Fruit fly (Drosophila melanogaster) whole organism, embryonic: ENCODE results near the gene Pcyt1.

Source experiments
- Atf-2 ChIP-seq: fragments of 200-800 bp; sonication (Bioruptor generic); optimal IDR thresholded peaks from 2 replicates; lab custom pipeline; 2016; ENCODE audit warnings: missing biosample characterization, missing genetic modification characterization
- CG10209 ChIP-seq: fragments of 200-800 bp; sonication (Bioruptor generic); optimal IDR thresholded peaks from 3 replicates; lab custom pipeline; 2017; ENCODE audit warnings: missing biosample characterization, mild to moderate bottlenecking, missing genetic modification characterization, missing genetic modification reagents
- CG10267 ChIP-seq: fragments of 200-800 bp; sonication (Bioruptor generic); optimal IDR thresholded peaks from 2 replicates; lab custom pipeline; 2018; ENCODE audit warnings: missing biosample characterization, mild to moderate bottlenecking, missing genetic modification characterization, moderate library complexity
- CG10366 ChIP-seq: fragments of 200-800 bp; sonication (Bioruptor generic); IDR thresholded peaks from 2 replicates; pipeline ENCODE4 v1.3.6; 2022; ENCODE audit warnings: missing biosample characterization, missing genetic modification characterization
- CG10431 ChIP-seq: fragments of 200-800 bp; sonication (Bioruptor generic); optimal IDR thresholded peaks from 3 replicates; lab custom pipeline; 2018; ENCODE audit warnings: missing biosample characterization, mild to moderate bottlenecking, missing genetic modification characterization
- CG10462 ChIP-seq: fragments of 200-800 bp; sonication (Bioruptor generic); optimal IDR thresholded peaks from 2 replicates; lab custom pipeline; 2016; ENCODE audit warnings: missing biosample characterization, missing genetic modification characterization
- CG10654 ChIP-seq: fragments of 200-800 bp; sonication (Bioruptor generic); optimal IDR thresholded peaks from 2 replicates; lab custom pipeline; 2016; ENCODE audit warnings: missing biosample characterization, missing genetic modification characterization
- CG10979 ChIP-seq: fragments of 200-800 bp; sonication (Bioruptor generic); optimal IDR thresholded peaks from 2 replicates; lab custom pipeline; 2018; ENCODE audit warnings: missing biosample characterization, mild to moderate bottlenecking, missing genetic modification characterization, moderate library complexity
- CG12155 ChIP-seq: fragments of 200-800 bp; sonication (Bioruptor generic); optimal IDR thresholded peaks from 3 replicates; lab custom pipeline; 2016; ENCODE audit warnings: missing biosample characterization, missing genetic modification characterization
- CG13624 ChIP-seq: fragments of 200-800 bp; sonication (Bioruptor generic); optimal IDR thresholded peaks from 2 replicates; lab custom pipeline; 2016; ENCODE audit warnings: missing biosample characterization, missing genetic modification characterization
- CG15696 ChIP-seq: fragments of 200-800 bp; sonication (Bioruptor generic); optimal IDR thresholded peaks from 2 replicates; lab custom pipeline; 2019; ENCODE audit warnings: missing biosample characterization, mild to moderate bottlenecking, missing genetic modification characterization, moderate library complexity
- CG16815 ChIP-seq: fragments of 200-800 bp; sonication (Bioruptor generic); optimal IDR thresholded peaks from 3 replicates; lab custom pipeline; 2017; ENCODE audit warnings: missing biosample characterization, mild to moderate bottlenecking, missing genetic modification characterization
- CG17359 ChIP-seq: fragments of 200-800 bp; sonication (Bioruptor generic); optimal IDR thresholded peaks from 3 replicates; lab custom pipeline; 2018; ENCODE audit warnings: missing biosample characterization, mild to moderate bottlenecking, missing genetic modification characterization, moderate library complexity
- CG17612 ChIP-seq: fragments of 200-800 bp; sonication (Bioruptor generic); IDR thresholded peaks from 2 replicates; pipeline ENCODE4 v1.3.6; 2022; ENCODE audit warnings: missing biosample characterization, missing genetic modification characterization
- CG31224 ChIP-seq: fragments of 200-800 bp; sonication (Bioruptor generic); IDR thresholded peaks from 2 replicates; pipeline ENCODE4 v1.3.6; 2022; ENCODE audit warnings: missing biosample characterization, missing genetic modification characterization
- CG31365 ChIP-seq: fragments of 200-800 bp; sonication (Bioruptor generic); optimal IDR thresholded peaks from 2 replicates; lab custom pipeline; 2018; ENCODE audit warnings: missing biosample characterization, mild to moderate bottlenecking, missing genetic modification characterization
- CG32772 ChIP-seq: fragments of 200-800 bp; sonication (Bioruptor generic); IDR thresholded peaks from 2 replicates; pipeline ENCODE4 v1.3.6; 2022; ENCODE audit warnings: missing biosample characterization, missing genetic modification characterization
- CG42726 ChIP-seq: fragments of 200-800 bp; sonication (Bioruptor generic); IDR thresholded peaks from 2 replicates; pipeline ENCODE4 v1.3.6; 2022; ENCODE audit warnings: missing biosample characterization, missing genetic modification characterization; ENCODE audit not compliant: partially characterized antibody
- CG4617 ChIP-seq: fragments of 200-800 bp; sonication (Bioruptor generic); optimal IDR thresholded peaks from 3 replicates; lab custom pipeline; 2016; ENCODE audit warnings: missing biosample characterization, missing genetic modification characterization, borderline replicate concordance
- CG5180 ChIP-seq: fragments of 200-800 bp; sonication (Bioruptor generic); optimal IDR thresholded peaks from 3 replicates; lab custom pipeline; 2017; ENCODE audit warnings: missing biosample characterization, missing genetic modification characterization, mild to moderate bottlenecking, moderate library complexity, missing genetic modification reagents
- CG7987 ChIP-seq: fragments of 200-800 bp; sonication (Bioruptor generic); optimal IDR thresholded peaks from 2 replicates; lab custom pipeline; 2018; ENCODE audit warnings: missing biosample characterization, mild to moderate bottlenecking, missing genetic modification characterization, moderate library complexity
- CG8359 ChIP-seq: fragments of 200-800 bp; sonication (Bioruptor generic); optimal IDR thresholded peaks from 2 replicates; lab custom pipeline; 2017; ENCODE audit warnings: missing biosample characterization, mild to moderate bottlenecking, missing genetic modification characterization, borderline replicate concordance
- CG9215 ChIP-seq: fragments of 200-800 bp; sonication (Bioruptor generic); IDR thresholded peaks from 2 replicates; pipeline ENCODE4 v1.3.6; 2022; ENCODE audit warnings: missing biosample characterization, missing genetic modification characterization
- Dip2 ChIP-seq: fragments of 200-800 bp; sonication (Bioruptor generic); IDR thresholded peaks from 2 replicates; pipeline ENCODE4 v1.3.6; 2022; ENCODE audit warnings: missing biosample characterization, missing genetic modification characterization
- Dp ChIP-seq: fragments of 200-800 bp; sonication (Bioruptor generic); optimal IDR thresholded peaks from 2 replicates; lab custom pipeline; 2018; ENCODE audit warnings: missing biosample characterization, mild to moderate bottlenecking, missing genetic modification characterization, moderate library complexity
- Drgx ChIP-seq: fragments of 200-800 bp; sonication (Bioruptor generic); IDR thresholded peaks from 2 replicates; pipeline ENCODE4 v1.3.6; 2022; ENCODE audit warnings: missing biosample characterization, missing genetic modification characterization
- Hey ChIP-seq: fragments of 200-800 bp; sonication (Bioruptor generic); optimal IDR thresholded peaks from 3 replicates; lab custom pipeline; 2018; ENCODE audit warnings: missing biosample characterization, mild to moderate bottlenecking, missing genetic modification characterization
- Hsf ChIP-seq: fragments of 200-800 bp; sonication (Bioruptor generic); optimal IDR thresholded peaks from 3 replicates; lab custom pipeline; 2016; ENCODE audit warnings: missing biosample characterization, missing genetic modification characterization
- Nf-YC ChIP-seq: fragments of 200-800 bp; optimal IDR thresholded peaks from 3 replicates; lab custom pipeline; 2019; ENCODE audit warnings: missing biosample characterization, mild to moderate bottlenecking, missing genetic modification characterization, moderate library complexity
- Rfx ChIP-seq: fragments of 200-800 bp; sonication (Bioruptor generic); IDR thresholded peaks from 2 replicates; pipeline ENCODE4 v1.3.6; 2022; ENCODE audit warnings: missing biosample characterization, missing genetic modification characterization
- Stat92E ChIP-seq, 3 experiments: fragments of >200 bp in 2 of 3; fragments of 200-800 bp in 1 of 3; sonication (Bioruptor generic) in 1 of 3; optimal IDR thresholded peaks; 2 replicates each; lab custom pipeline; 2017 to 2019; ENCODE audit warnings: missing biosample characterization in 3 of 3, missing genetic modification characterization in 3 of 3, mild to moderate bottlenecking in 1 of 3, moderate library complexity in 1 of 3
- ara ChIP-seq: fragments of 200-800 bp; sonication (Bioruptor generic); IDR thresholded peaks from 2 replicates; pipeline ENCODE4 v1.3.6; 2022; ENCODE audit warnings: missing biosample characterization, missing genetic modification characterization
- ato ChIP-seq: fragments of 200-800 bp; sonication (Bioruptor generic); IDR thresholded peaks from 2 replicates; pipeline ENCODE4 v1.3.6; 2022; ENCODE audit warnings: missing biosample characterization, missing genetic modification characterization; ENCODE audit not compliant: partially characterized antibody
- bab2 ChIP-seq: fragments of 200-800 bp; sonication (Bioruptor generic); optimal IDR thresholded peaks from 2 replicates; lab custom pipeline; 2016; ENCODE audit warnings: missing biosample characterization, missing genetic modification characterization
- br ChIP-seq: fragments of >200 bp; optimal IDR thresholded peaks from 2 replicates; lab custom pipeline; 2017
- cato ChIP-seq: fragments of 200-800 bp; sonication (Bioruptor generic); optimal IDR thresholded peaks from 2 replicates; lab custom pipeline; 2016; ENCODE audit warnings: missing biosample characterization, missing genetic modification characterization, borderline replicate concordance
- chn ChIP-seq: fragments of 200-800 bp; sonication (Bioruptor generic); optimal IDR thresholded peaks from 2 replicates; lab custom pipeline; 2016; ENCODE audit warnings: missing biosample characterization, missing genetic modification characterization
- dati ChIP-seq: fragments of 200-800 bp; sonication (Bioruptor generic); IDR thresholded peaks from 2 replicates; pipeline ENCODE4 v1.3.6; 2022; ENCODE audit warnings: missing biosample characterization, missing genetic modification characterization
- exex ChIP-seq: fragments of 200-800 bp; sonication (Bioruptor generic); optimal IDR thresholded peaks from 4 replicates; lab custom pipeline; 2018; ENCODE audit warnings: missing biosample characterization, mild to moderate bottlenecking, missing genetic modification characterization, moderate library complexity
- eyg ChIP-seq: fragments of 200-800 bp; sonication (Bioruptor generic); optimal IDR thresholded peaks from 3 replicates; lab custom pipeline; 2016; ENCODE audit warnings: missing biosample characterization, missing genetic modification characterization
- fd3F ChIP-seq: fragments of 200-800 bp; sonication (Bioruptor generic); optimal IDR thresholded peaks from 2 replicates; lab custom pipeline; 2018; ENCODE audit warnings: missing biosample characterization, mild to moderate bottlenecking, missing genetic modification characterization, moderate library complexity
- fd96Cb ChIP-seq: fragments of 200-800 bp; sonication (Bioruptor generic); optimal IDR thresholded peaks from 2 replicates; lab custom pipeline; 2018; ENCODE audit warnings: missing biosample characterization, mild to moderate bottlenecking, missing genetic modification characterization, moderate library complexity
- gsb ChIP-seq: fragments of 200-800 bp; sonication (Bioruptor generic); IDR thresholded peaks from 2 replicates; pipeline ENCODE4 v1.3.6; 2022; ENCODE audit warnings: missing biosample characterization, missing genetic modification characterization
- jumu ChIP-seq: fragments of 200-800 bp; sonication (Bioruptor generic); optimal IDR thresholded peaks from 3 replicates; lab custom pipeline; 2016; ENCODE audit warnings: missing biosample characterization, missing genetic modification characterization
- ranshi ChIP-seq: fragments of 200-800 bp; sonication (Bioruptor generic); IDR thresholded peaks from 2 replicates; pipeline ENCODE4 v1.3.6; 2022; ENCODE audit warnings: missing biosample characterization, missing genetic modification characterization
- rib ChIP-seq: fragments of 200-800 bp; sonication (Bioruptor generic); IDR thresholded peaks from 2 replicates; pipeline ENCODE4 v1.3.6; 2022; ENCODE audit warnings: missing biosample characterization, missing genetic modification characterization
- ro ChIP-seq: fragments of 200-800 bp; sonication (Bioruptor generic); IDR thresholded peaks from 2 replicates; pipeline ENCODE4 v1.3.6; 2022; ENCODE audit warnings: missing biosample characterization, missing genetic modification characterization
- sob ChIP-seq: fragments of 200-800 bp; sonication (Bioruptor generic); IDR thresholded peaks from 2 replicates; pipeline ENCODE4 v1.3.6; 2022; ENCODE audit warnings: missing biosample characterization, missing genetic modification characterization
- sr ChIP-seq: fragments of 200-800 bp; sonication (Bioruptor generic); IDR thresholded peaks from 3 replicates; pipeline ENCODE4 v1.3.6; 2022; ENCODE audit warnings: missing biosample characterization, missing genetic modification characterization

Gene Pcyt1

dm6 chr3L:1515820-1516540 lies 29.9 kb upstream of the Pcyt1 start (continued):
- TF ChIP-seq fd3F (GFP tag; lab: Kevin White, UChicago) (peak; percentile 17), CG7987 (no peak), Nf-YC (tag; lab: Kevin White, UChicago) (peak; percentile 58), exex (tag; lab: Kevin White, UChicago) (no peak), fd96Cb (tag; lab: Kevin White, UChicago) (peak; percentile 75), CG10431 (GFP tag; lab: Kevin White, UChicago) (peak; percentile 60), Drgx (GFP tag; lab: Robert Waterston, UW) (peak; percentile 79), bab2 (GFP tag; lab: Kevin White, UChicago) (peak; percentile 73), sr (GFP tag; lab: Robert Waterston, UW) (no peak), CG12155 (peak; percentile 64), ranshi (GFP tag; lab: Robert Waterston, UW) (peak; percentile 53; the same call in 1 of the 2 replicates), rib (GFP tag; lab: Robert Waterston, UW) (no peak), CG10979 (peak; percentile 83), Atf-2 (GFP tag; lab: Kevin White, UChicago) (peak; percentile 74), CG10462 (peak; percentile 63), eyg (peak; percentile 7), CG10654 (peak; percentile 49), cato (peak; percentile 12), br (lab: Kevin White, UChicago) (no peak), dati (GFP tag; lab: Robert Waterston, UW) (no peak), CG32772 (GFP tag; lab: Robert Waterston, UW) (peak; percentile 40), CG4617 (GFP tag; lab: Kevin White, UChicago) (peak; percentile 28), Dip2 (no peak), CG10209 (GFP tag; lab: Kevin White, UChicago) (peak; percentile 66), Stat92E (GFP tag; optimal IDR thresholded peaks at IDR 0.05; lab: Kevin White, UChicago) (peak in 1 of 3 experiments; percentile 30), jumu (GFP tag; lab: Kevin White, UChicago) (peak; percentile 52), CG9215 (peak; percentile 37; the same call in 1 of the 2 replicates), CG13624 (GFP tag; lab: Kevin White, UChicago) (peak; percentile 54), CG8359 (GFP tag; lab: Kevin White, UChicago) (peak; percentile 64), CG17612 (GFP tag; lab: Robert Waterston, UW) (no peak), Hsf (GFP tag; lab: Kevin White, UChicago) (peak; percentile 73), CG31224 (no peak), Hey (tag; lab: Kevin White, UChicago) (no peak), ara (GFP tag; lab: Robert Waterston, UW) (peak; percentile 72), sob (peak; percentile 50; the same call in 1 of the 2 replicates), CG10267 (tag; lab: Kevin White, UChicago) (peak; percentile 56), ato (no peak), ro (GFP tag; lab: Robert Waterston, UW) (no peak), Dp (GFP tag; lab: Kevin White, UChicago) (no peak), chn (GFP tag; lab: Kevin White, UChicago) (peak; percentile 65), CG16815 (GFP tag; lab: Kevin White, UChicago) (peak; percentile 70), CG15696 (peak; percentile 77), CG17359 (tag; lab: Kevin White, UChicago) (peak; percentile 80), CG10366 (no peak; the same call in 1 of the 2 replicates), Rfx (GFP tag; lab: Robert Waterston, UW) (peak; percentile 46), CG5180 (peak; percentile 62), gsb (GFP tag; lab: Robert Waterston, UW) (no peak), CG31365 (tag; lab: Kevin White, UChicago) (no peak), CG42726 (GFP tag; lab: Robert Waterston, UW) (no peak)
